Fruit fly (Drosophila melanogaster): ENCODE measurements around the gene Hmr.

- no peak for TF ChIP-seq psq (optimal IDR thresholded peaks at IDR 0.05)
- TF ChIP-seq Sin3A (optimal IDR thresholded peaks at IDR 0.05): no peak
- no peak for TF ChIP-seq ttk (optimal IDR thresholded peaks at IDR 0.05)
- no peak for TF ChIP-seq h (optimal IDR thresholded peaks at IDR 0.05)
- no peak for TF ChIP-seq Myc (optimal IDR thresholded peaks at IDR 0.05)
These were observed 3.7 kb upstream of the Hmr start for dm6 chrX:10599318-10599717.
